Worm (Caenorhabditis elegans) whole organism, midembryonic: ENCODE data around the gene F40F9.3.

Experiments
- T22C8.4 ChIP-seq: fragments of 200-800 bp; sonication (Bioruptor generic); IDR thresholded peaks from 2 replicates; pipeline ENCODE4 v1.3.6; 2022; ENCODE audit warnings: missing genetic modification characterization, missing compliant biosample characterization
- cog-1 ChIP-seq: sonication (generic microtip); optimal IDR thresholded peaks from 2 replicates; lab custom pipeline; 2016; ENCODE audit warnings: missing genetic modification characterization, missing compliant biosample characterization
- flt-1 ChIP-seq: fragments of 200-800 bp; sonication (Bioruptor generic); IDR thresholded peaks from 2 replicates; pipeline ENCODE4 v1.3.6; 2022; ENCODE audit warnings: missing genetic modification characterization, missing compliant biosample characterization
- klf-2 ChIP-seq: fragments of 200-800 bp; sonication (Bioruptor generic); conservative IDR thresholded peaks from 2 replicates; pipeline ENCODE4 v1.3.6; 2022; ENCODE audit warnings: missing genetic modification reagents, missing genetic modification characterization, missing compliant biosample characterization
- med-1 ChIP-seq: sonication (generic microtip); optimal IDR thresholded peaks from 2 replicates; lab custom pipeline; 2017; ENCODE audit warnings: missing genetic modification characterization, mild to moderate bottlenecking, missing compliant biosample characterization, antibody characterized with exemption, missing genetic modification reagents; ENCODE audit not compliant: insufficient read depth
- ref-1 ChIP-seq: fragments of 200-800 bp; sonication (Bioruptor generic); conservative IDR thresholded peaks from 2 replicates; pipeline ENCODE4 v1.3.6; 2022; ENCODE audit warnings: missing genetic modification reagents, missing genetic modification characterization, missing compliant biosample characterization
- tab-1 ChIP-seq: fragments of 200-800 bp; sonication (Bioruptor generic); IDR thresholded peaks from 2 replicates; pipeline ENCODE4 v1.3.6; 2022; ENCODE audit warnings: missing genetic modification characterization, missing compliant biosample characterization
- ztf-23 ChIP-seq: fragments of 200-800 bp; sonication (Bioruptor generic); IDR thresholded peaks from 2 replicates; pipeline ENCODE4 v1.3.6; 2022; ENCODE audit warnings: missing genetic modification reagents, missing genetic modification characterization, missing compliant biosample characterization
- ztf-29 ChIP-seq: fragments of 200-800 bp; sonication (Bioruptor generic); IDR thresholded peaks from 2 replicates; pipeline ENCODE4 v1.3.6; 2022; ENCODE audit warnings: missing genetic modification reagents, missing genetic modification characterization, missing compliant biosample characterization

Gene F40F9.3

ce11 chrV:9764552-9764951 is 49.5 kb downstream of the F40F9.3 start:
- TF ChIP-seq flt-1 (no peak), klf-2 (no peak), ref-1 (GFP tag; lab: Robert Waterston, UW) (no peak), med-1 (GFP tag; lab: Kevin White, UChicago) (no peak), T22C8.4 (GFP tag; lab: Robert Waterston, UW) (no peak), ztf-29 (no peak), ztf-23 (GFP tag; lab: Robert Waterston, UW) (no peak), cog-1 (no peak), tab-1 (GFP tag; lab: Robert Waterston, UW) (no peak)

ce11 chrV:9765622-9766021 is 50.6 kb downstream of the F40F9.3 start:
- no peak for TF ChIP-seq tab-1 (GFP tag; lab: Robert Waterston, UW)
- TF ChIP-seq ztf-23 (GFP tag; lab: Robert Waterston, UW) = no peak
- TF ChIP-seq T22C8.4 (GFP tag; lab: Robert Waterston, UW) = no peak
- TF ChIP-seq flt-1 = no peak
- no peak for TF ChIP-seq ztf-29
- no peak for TF ChIP-seq cog-1
- TF ChIP-seq klf-2 = no peak
- no peak for TF ChIP-seq med-1 (GFP tag; lab: Kevin White, UChicago)
- TF ChIP-seq ref-1 (GFP tag; lab: Robert Waterston, UW) = no peak
